Fruit fly (Drosophila melanogaster) whole organism, embryonic: ENCODE measurements around the gene rdog.

ENCODE experiments used
- Atf-2 ChIP-seq: fragments of 200-800 bp; sonication (Bioruptor generic); optimal IDR thresholded peaks from 2 replicates; lab custom pipeline; 2016; ENCODE audit warnings: missing biosample characterization, missing genetic modification characterization
- B-H1 ChIP-seq: fragments of 200-800 bp; sonication (Bioruptor generic); IDR thresholded peaks from 3 replicates; pipeline ENCODE4 v1.3.6; 2022; ENCODE audit warnings: missing biosample characterization, missing genetic modification characterization
- BEAF-32 ChIP-seq: fragments of 200-800 bp; sonication (Bioruptor generic); optimal IDR thresholded peaks from 3 replicates; lab custom pipeline; 2017; ENCODE audit warnings: missing biosample characterization, missing genetic modification characterization, mild to moderate bottlenecking, moderate library complexity, missing genetic modification reagents
- BtbVII ChIP-seq: fragments of 200-800 bp; sonication (Bioruptor generic); optimal IDR thresholded peaks from 3 replicates; lab custom pipeline; 2017; ENCODE audit warnings: missing biosample characterization, mild to moderate bottlenecking, missing genetic modification characterization
- CG11695 ChIP-seq: fragments of 200-800 bp; sonication (Bioruptor generic); IDR thresholded peaks from 3 replicates; pipeline ENCODE4 v1.3.6; 2022; ENCODE audit warnings: missing biosample characterization, missing genetic modification characterization
- CG11696 ChIP-seq: fragments of 200-800 bp; sonication (Bioruptor generic); IDR thresholded peaks from 2 replicates; pipeline ENCODE4 v1.3.6; 2022; ENCODE audit warnings: missing biosample characterization, missing genetic modification characterization
- CG12219 ChIP-seq: fragments of 200-800 bp; sonication (Bioruptor generic); optimal IDR thresholded peaks from 3 replicates; lab custom pipeline; 2018; ENCODE audit warnings: missing biosample characterization, mild to moderate bottlenecking, missing genetic modification characterization
- CG14050 ChIP-seq: fragments of 200-800 bp; sonication (Bioruptor generic); IDR thresholded peaks from 3 replicates; pipeline ENCODE4 v1.3.6; 2022; ENCODE audit warnings: missing biosample characterization, missing genetic modification characterization
- CG15514 ChIP-seq: fragments of 200-800 bp; sonication (Bioruptor generic); optimal IDR thresholded peaks from 3 replicates; lab custom pipeline; 2017; ENCODE audit warnings: missing biosample characterization, missing genetic modification characterization, mild to moderate bottlenecking, moderate library complexity, missing genetic modification reagents
- CG17186 ChIP-seq: fragments of 200-800 bp; sonication (Bioruptor generic); optimal IDR thresholded peaks from 3 replicates; lab custom pipeline; 2017; ENCODE audit warnings: missing biosample characterization, missing genetic modification reagents, missing genetic modification characterization
- CG17361 ChIP-seq: fragments of 200-800 bp; sonication (Bioruptor generic); IDR thresholded peaks from 3 replicates; pipeline ENCODE4 v1.3.6; 2022; ENCODE audit warnings: missing biosample characterization, missing genetic modification characterization
- CG17802 ChIP-seq: fragments of 200-800 bp; sonication (Bioruptor generic); optimal IDR thresholded peaks from 2 replicates; lab custom pipeline; 2018; ENCODE audit warnings: missing biosample characterization, mild to moderate bottlenecking, missing genetic modification characterization, moderate library complexity
- CG18599 ChIP-seq: fragments of 200-800 bp; sonication (Bioruptor generic); optimal IDR thresholded peaks from 3 replicates; lab custom pipeline; 2017; ENCODE audit warnings: missing biosample characterization, missing genetic modification characterization, mild to moderate bottlenecking, moderate library complexity, missing genetic modification reagents
- CG30403 ChIP-seq: fragments of 200-800 bp; sonication (Bioruptor generic); optimal IDR thresholded peaks from 3 replicates; lab custom pipeline; 2016; ENCODE audit warnings: missing biosample characterization, missing genetic modification characterization
- CG30431 ChIP-seq: fragments of 200-800 bp; sonication (Bioruptor generic); optimal IDR thresholded peaks from 2 replicates; lab custom pipeline; 2017; ENCODE audit warnings: missing biosample characterization, missing genetic modification characterization
- CG31388 ChIP-seq: fragments of 200-800 bp; sonication (Bioruptor generic); optimal IDR thresholded peaks from 2 replicates; lab custom pipeline; 2016; ENCODE audit warnings: missing biosample characterization, missing genetic modification characterization
- CG34422 ChIP-seq: fragments of 200-800 bp; sonication (Bioruptor generic); IDR thresholded peaks from 3 replicates; pipeline ENCODE4 v1.3.6; 2022; ENCODE audit warnings: missing biosample characterization, missing genetic modification characterization
- CG6175 ChIP-seq: fragments of 200-800 bp; sonication (Bioruptor generic); IDR thresholded peaks from 3 replicates; pipeline ENCODE4 v1.3.6; 2022; ENCODE audit warnings: missing biosample characterization, missing genetic modification characterization
- CG6689 ChIP-seq: fragments of 200-800 bp; sonication (Bioruptor generic); IDR thresholded peaks from 2 replicates; pipeline ENCODE4 v1.3.6; 2022; ENCODE audit warnings: missing biosample characterization, missing genetic modification characterization
- CG7271 ChIP-seq: fragments of 200-800 bp; sonication (Bioruptor generic); optimal IDR thresholded peaks from 2 replicates; lab custom pipeline; 2018; ENCODE audit warnings: missing biosample characterization, mild to moderate bottlenecking, missing genetic modification characterization, moderate library complexity
- CG7357 ChIP-seq: fragments of 200-800 bp; sonication (Bioruptor generic); IDR thresholded peaks from 3 replicates; pipeline ENCODE4 v1.3.6; 2022; ENCODE audit warnings: missing biosample characterization, missing genetic modification characterization
- CG7987 ChIP-seq: fragments of 200-800 bp; sonication (Bioruptor generic); optimal IDR thresholded peaks from 2 replicates; lab custom pipeline; 2018; ENCODE audit warnings: missing biosample characterization, mild to moderate bottlenecking, missing genetic modification characterization, moderate library complexity
- CG9876 ChIP-seq: fragments of 200-800 bp; sonication (Bioruptor generic); optimal IDR thresholded peaks from 2 replicates; lab custom pipeline; 2016; ENCODE audit warnings: missing biosample characterization, missing genetic modification characterization
- CTCF ChIP-seq: fragments of 200-800 bp; sonication (Bioruptor generic); optimal IDR thresholded peaks from 2 replicates; lab custom pipeline; 2017; ENCODE audit warnings: missing biosample characterization, mild to moderate bottlenecking, missing genetic modification characterization, moderate library complexity
- Dek ChIP-seq: fragments of 200-800 bp; sonication (Bioruptor generic); optimal IDR thresholded peaks from 3 replicates; lab custom pipeline; 2019; ENCODE audit warnings: missing biosample characterization, mild to moderate bottlenecking, missing genetic modification characterization, moderate library complexity
- Doc2 ChIP-seq: fragments of 200-800 bp; sonication (Bioruptor generic); IDR thresholded peaks from 2 replicates; pipeline ENCODE4 v1.3.6; 2022; ENCODE audit warnings: missing biosample characterization, missing genetic modification characterization
- Hr3 ChIP-seq: fragments of 200-800 bp; sonication (Bioruptor generic); optimal IDR thresholded peaks from 3 replicates; lab custom pipeline; 2016; ENCODE audit warnings: missing biosample characterization, missing genetic modification characterization
- Jarid2 ChIP-seq: fragments of 200-800 bp; sonication (Bioruptor generic); optimal IDR thresholded peaks from 3 replicates; lab custom pipeline; 2017; ENCODE audit warnings: mild to moderate bottlenecking, missing biosample characterization, missing genetic modification reagents, missing genetic modification characterization
- Med ChIP-seq: fragments of 200-800 bp; sonication (Bioruptor generic); peaks from one replicate; lab custom pipeline; 2016; ENCODE audit warnings: missing biosample characterization, missing genetic modification characterization, mild to moderate bottlenecking, inconsistent platforms, moderate library complexity
- Mrtf ChIP-seq: fragments of 200-800 bp; sonication (Bioruptor generic); IDR thresholded peaks from 3 replicates; pipeline ENCODE4 v1.3.6; 2022; ENCODE audit warnings: missing biosample characterization, missing genetic modification characterization
- NFAT ChIP-seq: fragments of 200-800 bp; sonication (Bioruptor generic); IDR thresholded peaks from 2 replicates; pipeline ENCODE4 v1.3.6; 2022; ENCODE audit warnings: missing biosample characterization, missing genetic modification characterization
- Neu2 ChIP-seq: fragments of 200-800 bp; sonication (Bioruptor generic); optimal IDR thresholded peaks from 3 replicates; lab custom pipeline; 2016; ENCODE audit warnings: missing biosample characterization, missing genetic modification characterization, borderline replicate concordance
- Rfx ChIP-seq: fragments of 200-800 bp; sonication (Bioruptor generic); IDR thresholded peaks from 2 replicates; pipeline ENCODE4 v1.3.6; 2022; ENCODE audit warnings: missing biosample characterization, missing genetic modification characterization
- Ssrp ChIP-seq: fragments of 200-800 bp; sonication (Bioruptor generic); optimal IDR thresholded peaks from 2 replicates; lab custom pipeline; 2018; ENCODE audit warnings: missing biosample characterization, mild to moderate bottlenecking, missing genetic modification characterization, moderate library complexity
- Vsx1 ChIP-seq: fragments of 200-800 bp; sonication (Bioruptor generic); optimal IDR thresholded peaks from 2 replicates; lab custom pipeline; 2017; ENCODE audit warnings: missing biosample characterization, mild to moderate bottlenecking, missing genetic modification characterization, missing genetic modification reagents
- ac ChIP-seq: fragments of 200-800 bp; sonication (Bioruptor generic); optimal IDR thresholded peaks from 3 replicates; lab custom pipeline; 2017; ENCODE audit warnings: missing biosample characterization, mild to moderate bottlenecking, missing genetic modification characterization
- ci ChIP-seq: fragments of 200-800 bp; sonication (Bioruptor generic); IDR thresholded peaks from 3 replicates; pipeline ENCODE4 v1.3.6; 2022; ENCODE audit warnings: missing biosample characterization, missing genetic modification characterization
- corto ChIP-seq: fragments of 200-800 bp; sonication (Bioruptor generic); optimal IDR thresholded peaks from 2 replicates; lab custom pipeline; 2016; ENCODE audit warnings: missing biosample characterization, mild to moderate bottlenecking, missing genetic modification characterization, moderate library complexity
- dysf ChIP-seq: fragments of 200-800 bp; sonication (Bioruptor generic); IDR thresholded peaks from 3 replicates; pipeline ENCODE4 v1.3.6; 2022; ENCODE audit warnings: missing biosample characterization, missing genetic modification characterization
- fd102C ChIP-seq: fragments of 200-800 bp; sonication (Bioruptor generic); optimal IDR thresholded peaks from 2 replicates; lab custom pipeline; 2018; ENCODE audit warnings: missing biosample characterization, mild to moderate bottlenecking, missing genetic modification characterization, moderate library complexity
- gce ChIP-seq: fragments of 200-800 bp; sonication (Bioruptor generic); IDR thresholded peaks from 3 replicates; pipeline ENCODE4 v1.3.6; 2022; ENCODE audit warnings: missing biosample characterization, missing genetic modification characterization
- knrl ChIP-seq: fragments of 200-800 bp; sonication (Bioruptor generic); IDR thresholded peaks from 3 replicates; pipeline ENCODE4 v1.3.6; 2022; ENCODE audit warnings: missing biosample characterization, missing genetic modification characterization; ENCODE audit not compliant: partially characterized antibody
- lbe ChIP-seq: fragments of 200-800 bp; sonication (Bioruptor generic); optimal IDR thresholded peaks from 2 replicates; lab custom pipeline; 2016; ENCODE audit warnings: missing biosample characterization, mild to moderate bottlenecking, missing genetic modification characterization
- mld ChIP-seq: fragments of 200-800 bp; sonication (Bioruptor generic); IDR thresholded peaks from 3 replicates; pipeline ENCODE4 v1.3.6; 2022; ENCODE audit warnings: missing biosample characterization, missing genetic modification characterization; ENCODE audit not compliant: partially characterized antibody
- psq ChIP-seq: fragments of 200-800 bp; sonication (Bioruptor generic); optimal IDR thresholded peaks from 2 replicates; lab custom pipeline; 2017; ENCODE audit warnings: missing biosample characterization, missing genetic modification characterization
- scrt ChIP-seq: fragments of 200-800 bp; sonication (Bioruptor generic); optimal IDR thresholded peaks from 2 replicates; lab custom pipeline; 2018; ENCODE audit warnings: missing biosample characterization, mild to moderate bottlenecking, missing genetic modification characterization, moderate library complexity
- sima ChIP-seq: fragments of 200-800 bp; sonication (Bioruptor generic); optimal IDR thresholded peaks from 2 replicates; lab custom pipeline; 2016; ENCODE audit warnings: missing biosample characterization, missing genetic modification characterization
- slou ChIP-seq: fragments of 200-800 bp; sonication (Bioruptor generic); optimal IDR thresholded peaks from 3 replicates; lab custom pipeline; 2016; ENCODE audit warnings: missing biosample characterization, missing genetic modification characterization
- so ChIP-seq: fragments of 200-800 bp; sonication (Bioruptor generic); IDR thresholded peaks from 3 replicates; pipeline ENCODE4 v1.3.6; 2022; ENCODE audit warnings: missing biosample characterization, missing genetic modification characterization
- trh ChIP-seq: fragments of 200-800 bp; sonication (Bioruptor generic); optimal IDR thresholded peaks from 2 replicates; lab custom pipeline; 2016; ENCODE audit warnings: missing biosample characterization, missing genetic modification characterization
- zf30C ChIP-seq: fragments of 200-800 bp; sonication (Bioruptor generic); optimal IDR thresholded peaks from 3 replicates; lab custom pipeline; 2018; ENCODE audit warnings: missing biosample characterization, mild to moderate bottlenecking, missing genetic modification characterization

rdog gene

DNA sequence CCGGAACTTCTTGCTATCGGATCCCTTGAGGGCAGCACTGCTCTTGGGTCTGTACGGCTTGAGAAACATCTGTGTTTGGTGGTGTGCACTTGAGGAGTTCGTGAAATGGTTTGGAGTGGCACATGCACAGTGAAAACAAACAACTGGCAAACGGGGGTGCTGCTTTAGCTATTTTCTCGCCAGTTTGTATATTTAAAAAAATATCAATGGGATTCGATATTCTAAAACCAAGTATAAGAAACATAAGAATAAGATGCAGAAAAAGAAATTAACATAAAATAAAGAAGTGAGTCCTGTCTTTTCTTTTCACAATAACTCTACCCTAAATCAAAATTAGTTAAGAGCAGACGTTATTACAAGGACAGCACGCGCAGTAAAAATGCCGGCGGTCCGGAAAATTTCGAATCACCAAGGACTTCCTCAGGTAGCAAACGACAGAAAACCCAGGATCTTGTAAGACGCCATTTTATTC, 6.3 kb upstream of the rdog start, which contains the start of gene eIF2D (continued):
- no peak for TF ChIP-seq CG31388 (GFP tag; lab: Kevin White, UChicago)
- peak; percentile 66; the same call in 2 of the 3 replicates for TF ChIP-seq dysf (GFP tag; lab: Robert Waterston, UW)
- no peak for TF ChIP-seq Neu2 (GFP tag; lab: Kevin White, UChicago)
- TF ChIP-seq Rfx: peak; percentile 76
- peak; percentile 34 for TF ChIP-seq Ssrp (tag; lab: Kevin White, UChicago)
- TF ChIP-seq CG30403 (GFP tag; lab: Kevin White, UChicago): peak; percentile 67
- peak; percentile 25; the same call in 1 of the 3 replicates for TF ChIP-seq B-H1 (GFP tag; lab: Robert Waterston, UW)
- TF ChIP-seq knrl: no peak
- TF ChIP-seq mld: no peak
- TF ChIP-seq CG17186: peak; percentile 12
- peak; percentile 27 for TF ChIP-seq Hr3 (GFP tag; lab: Kevin White, UChicago)
- TF ChIP-seq CG7271 (tag; lab: Kevin White, UChicago): peak; percentile 24
- TF ChIP-seq gce: 0 out of 3 replicates have a peak, but pooled peaks have one; percentile 9
- peak; percentile 87 for TF ChIP-seq Med (GFP tag; lab: Kevin White, UChicago)
- TF ChIP-seq NFAT (GFP tag; lab: Robert Waterston, UW): peak; percentile 50; the same call in 1 of the 2 replicates
- TF ChIP-seq Vsx1 (GFP tag; lab: Kevin White, UChicago): no peak
- TF ChIP-seq CG12219 (GFP tag; lab: Kevin White, UChicago): peak; percentile 55
- peak; percentile 58; the same call in 1 of the 3 replicates for TF ChIP-seq so (GFP tag; lab: Robert Waterston, UW)
- TF ChIP-seq CG11695 (GFP tag; lab: Robert Waterston, UW): peak; percentile 78
- peak; percentile 53 for TF ChIP-seq BtbVII (GFP tag; lab: Kevin White, UChicago)
- peak; percentile 15; the same call in 1 of the 3 replicates for TF ChIP-seq CG14050
- peak; percentile 75 for TF ChIP-seq CG18599 (GFP tag; lab: Kevin White, UChicago)
- TF ChIP-seq CG11696 (GFP tag; lab: Robert Waterston, UW): peak; percentile 47
- peak; percentile 24 for TF ChIP-seq ac (GFP tag; lab: Kevin White, UChicago)
- peak; percentile 77 for TF ChIP-seq CG15514 (GFP tag; lab: Kevin White, UChicago)
- TF ChIP-seq CG7987 (GFP tag; lab: Kevin White, UChicago): no peak
- TF ChIP-seq lbe (GFP tag; lab: Kevin White, UChicago): peak; percentile 24
- no peak for TF ChIP-seq CTCF (GFP tag; lab: Kevin White, UChicago)
- TF ChIP-seq corto: no peak
- peak; percentile 81; the same call in 2 of the 3 replicates for TF ChIP-seq ci (GFP tag; lab: Robert Waterston, UW)
- TF ChIP-seq CG34422 (GFP tag; lab: Robert Waterston, UW): peak; percentile 74; the same call in 1 of the 3 replicates
- TF ChIP-seq Dek (tag; lab: Kevin White, UChicago): peak; percentile 33
- TF ChIP-seq Doc2 (GFP tag; lab: Robert Waterston, UW): no peak
- peak; percentile 61; the same call in 1 of the 3 replicates for TF ChIP-seq Mrtf
- TF ChIP-seq trh (GFP tag; lab: Kevin White, UChicago): no peak
- no peak for TF ChIP-seq Atf-2 (GFP tag; lab: Kevin White, UChicago)
- TF ChIP-seq CG6689 (GFP tag; lab: Robert Waterston, UW): peak; percentile 71
- TF ChIP-seq slou (GFP tag; lab: Kevin White, UChicago): no peak
- TF ChIP-seq CG17361 (GFP tag; lab: Robert Waterston, UW): peak; percentile 77
- no peak for TF ChIP-seq CG9876
- no peak for TF ChIP-seq CG7357 (GFP tag; lab: Robert Waterston, UW)
- TF ChIP-seq fd102C: no peak
- TF ChIP-seq sima (GFP tag; lab: Kevin White, UChicago): no peak
- no peak for TF ChIP-seq psq (GFP tag; lab: Kevin White, UChicago)
- TF ChIP-seq CG6175 (GFP tag; lab: Robert Waterston, UW): no peak
- no peak for TF ChIP-seq zf30C
- TF ChIP-seq CG17802 (tag; lab: Kevin White, UChicago): no peak
- no peak for TF ChIP-seq scrt
- peak; percentile 34 for TF ChIP-seq BEAF-32 (GFP tag; lab: Kevin White, UChicago)
- TF ChIP-seq Jarid2 (GFP tag; lab: Kevin White, UChicago): no peak
- no peak for TF ChIP-seq CG30431 (GFP tag; lab: Kevin White, UChicago)
